Fruit fly (Drosophila melanogaster) whole organism, embryonic: Measurements from ENCODE around the gene sicily.

Experiments
- Asciz ChIP-seq: fragments of 200-800 bp; sonication (Bioruptor generic); optimal IDR thresholded peaks from 2 replicates; lab custom pipeline; 2017; ENCODE audit warnings: missing biosample characterization, mild to moderate bottlenecking, missing genetic modification characterization, missing genetic modification reagents
- B-H2 ChIP-seq: fragments of 200-800 bp; sonication (Bioruptor generic); optimal IDR thresholded peaks from 2 replicates; lab custom pipeline; 2018; ENCODE audit warnings: missing biosample characterization, mild to moderate bottlenecking, missing genetic modification characterization
- BtbVII ChIP-seq: fragments of 200-800 bp; sonication (Bioruptor generic); optimal IDR thresholded peaks from 3 replicates; lab custom pipeline; 2017; ENCODE audit warnings: missing biosample characterization, mild to moderate bottlenecking, missing genetic modification characterization
- CG10209 ChIP-seq: fragments of 200-800 bp; sonication (Bioruptor generic); optimal IDR thresholded peaks from 3 replicates; lab custom pipeline; 2017; ENCODE audit warnings: missing biosample characterization, mild to moderate bottlenecking, missing genetic modification characterization, missing genetic modification reagents
- CG11398 ChIP-seq: fragments of 200-800 bp; sonication (Bioruptor generic); optimal IDR thresholded peaks from 2 replicates; lab custom pipeline; 2016; ENCODE audit warnings: missing biosample characterization, missing genetic modification characterization
- CG12299 ChIP-seq: fragments of 200-800 bp; sonication (Bioruptor generic); optimal IDR thresholded peaks from 2 replicates; lab custom pipeline; 2018; ENCODE audit warnings: missing biosample characterization, mild to moderate bottlenecking, missing genetic modification characterization
- CG12659 ChIP-seq: fragments of 200-800 bp; sonication (Bioruptor generic); optimal IDR thresholded peaks from 3 replicates; lab custom pipeline; 2017; ENCODE audit warnings: mild to moderate bottlenecking, missing biosample characterization, missing genetic modification reagents, missing genetic modification characterization
- CG13287 ChIP-seq: fragments of 200-800 bp; sonication (Bioruptor generic); IDR thresholded peaks from 2 replicates; pipeline ENCODE4 v1.3.6; 2022; ENCODE audit warnings: missing biosample characterization, missing genetic modification characterization; ENCODE audit not compliant: partially characterized antibody
- CG13624 ChIP-seq: fragments of 200-800 bp; sonication (Bioruptor generic); optimal IDR thresholded peaks from 2 replicates; lab custom pipeline; 2016; ENCODE audit warnings: missing biosample characterization, missing genetic modification characterization
- CG1647 ChIP-seq: fragments of 200-800 bp; sonication (Bioruptor generic); optimal IDR thresholded peaks from 3 replicates; lab custom pipeline; 2016; ENCODE audit warnings: missing biosample characterization, missing genetic modification characterization
- CG16815 ChIP-seq: fragments of 200-800 bp; sonication (Bioruptor generic); optimal IDR thresholded peaks from 3 replicates; lab custom pipeline; 2017; ENCODE audit warnings: missing biosample characterization, mild to moderate bottlenecking, missing genetic modification characterization
- CG17359 ChIP-seq: fragments of 200-800 bp; sonication (Bioruptor generic); optimal IDR thresholded peaks from 3 replicates; lab custom pipeline; 2018; ENCODE audit warnings: missing biosample characterization, mild to moderate bottlenecking, missing genetic modification characterization, moderate library complexity
- CG17802 ChIP-seq: fragments of 200-800 bp; sonication (Bioruptor generic); optimal IDR thresholded peaks from 2 replicates; lab custom pipeline; 2018; ENCODE audit warnings: missing biosample characterization, mild to moderate bottlenecking, missing genetic modification characterization, moderate library complexity
- CG17829 ChIP-seq: fragments of 200-800 bp; optimal IDR thresholded peaks from 2 replicates; lab custom pipeline; 2019; ENCODE audit warnings: missing biosample characterization, mild to moderate bottlenecking, missing genetic modification characterization, moderate library complexity
- CG2120 ChIP-seq: fragments of 200-800 bp; sonication (Bioruptor generic); optimal IDR thresholded peaks from 3 replicates; lab custom pipeline; 2016; ENCODE audit warnings: missing biosample characterization, missing genetic modification characterization
- CG30020 ChIP-seq: fragments of 200-800 bp; optimal IDR thresholded peaks from 2 replicates; lab custom pipeline; 2019; ENCODE audit warnings: missing biosample characterization, mild to moderate bottlenecking, missing genetic modification characterization, moderate library complexity
- CG31388 ChIP-seq: fragments of 200-800 bp; sonication (Bioruptor generic); optimal IDR thresholded peaks from 2 replicates; lab custom pipeline; 2016; ENCODE audit warnings: missing biosample characterization, missing genetic modification characterization
- CG3847 ChIP-seq: fragments of 200-800 bp; sonication (Bioruptor generic); IDR thresholded peaks from 2 replicates; pipeline ENCODE4 v1.3.6; 2022; ENCODE audit warnings: missing biosample characterization, missing genetic modification characterization
- CG4282 ChIP-seq: fragments of 200-800 bp; sonication (Bioruptor generic); optimal IDR thresholded peaks from 2 replicates; lab custom pipeline; 2016; ENCODE audit warnings: missing biosample characterization, missing genetic modification characterization
- CG4360 ChIP-seq: fragments of 200-800 bp; sonication (Bioruptor generic); IDR thresholded peaks from 2 replicates; pipeline ENCODE4 v1.3.6; 2022; ENCODE audit warnings: missing biosample characterization, missing genetic modification characterization
- CG5180 ChIP-seq: fragments of 200-800 bp; sonication (Bioruptor generic); optimal IDR thresholded peaks from 3 replicates; lab custom pipeline; 2017; ENCODE audit warnings: missing biosample characterization, missing genetic modification characterization, mild to moderate bottlenecking, moderate library complexity, missing genetic modification reagents
- CG8281 ChIP-seq: fragments of 200-800 bp; sonication (Bioruptor generic); optimal IDR thresholded peaks from 2 replicates; lab custom pipeline; 2018; ENCODE audit warnings: missing biosample characterization, mild to moderate bottlenecking, missing genetic modification characterization, moderate library complexity
- CG8359 ChIP-seq: fragments of 200-800 bp; sonication (Bioruptor generic); optimal IDR thresholded peaks from 2 replicates; lab custom pipeline; 2017; ENCODE audit warnings: missing biosample characterization, mild to moderate bottlenecking, missing genetic modification characterization, borderline replicate concordance
- CG9797 ChIP-seq: fragments of 200-800 bp; sonication (Bioruptor generic); optimal IDR thresholded peaks from 3 replicates; lab custom pipeline; 2018; ENCODE audit warnings: missing biosample characterization, mild to moderate bottlenecking, missing genetic modification characterization
- CG9932 ChIP-seq: fragments of 200-800 bp; sonication (Bioruptor generic); IDR thresholded peaks from 2 replicates; pipeline ENCODE4 v1.3.6; 2022; ENCODE audit warnings: missing biosample characterization, missing genetic modification characterization
- Camta ChIP-seq: fragments of 200-800 bp; sonication (Bioruptor generic); optimal IDR thresholded peaks from 2 replicates; lab custom pipeline; 2016; ENCODE audit warnings: missing biosample characterization, missing genetic modification characterization
- Chrac-16 ChIP-seq: fragments of 200-800 bp; sonication (Bioruptor generic); optimal IDR thresholded peaks from 3 replicates; lab custom pipeline; 2016; ENCODE audit warnings: missing biosample characterization, missing genetic modification characterization
- Dbx ChIP-seq: fragments of 200-800 bp; sonication (Bioruptor generic); IDR thresholded peaks from 3 replicates; pipeline ENCODE4 v1.3.6; 2022; ENCODE audit warnings: missing biosample characterization, missing genetic modification characterization
- Hsf ChIP-seq: fragments of 200-800 bp; sonication (Bioruptor generic); optimal IDR thresholded peaks from 3 replicates; lab custom pipeline; 2016; ENCODE audit warnings: missing biosample characterization, missing genetic modification characterization
- Neu2 ChIP-seq: fragments of 200-800 bp; sonication (Bioruptor generic); optimal IDR thresholded peaks from 3 replicates; lab custom pipeline; 2016; ENCODE audit warnings: missing biosample characterization, missing genetic modification characterization, borderline replicate concordance
- Nf-YA ChIP-seq: fragments of 200-800 bp; sonication (Bioruptor generic); IDR thresholded peaks from 2 replicates; pipeline ENCODE4 v1.3.6; 2022; ENCODE audit warnings: missing biosample characterization, missing genetic modification characterization
- PHDP ChIP-seq: fragments of 200-800 bp; sonication (Bioruptor generic); optimal IDR thresholded peaks from 3 replicates; lab custom pipeline; 2018; ENCODE audit warnings: missing biosample characterization, mild to moderate bottlenecking, missing genetic modification characterization, moderate library complexity
- Poxn ChIP-seq: fragments of 200-800 bp; sonication (Bioruptor generic); IDR thresholded peaks from 2 replicates; pipeline ENCODE4 v1.3.6; 2022; ENCODE audit warnings: missing biosample characterization, missing genetic modification characterization
- Rfx ChIP-seq: fragments of 200-800 bp; sonication (Bioruptor generic); IDR thresholded peaks from 2 replicates; pipeline ENCODE4 v1.3.6; 2022; ENCODE audit warnings: missing biosample characterization, missing genetic modification characterization
- Rx ChIP-seq: fragments of 200-800 bp; sonication (Bioruptor generic); IDR thresholded peaks from 2 replicates; pipeline ENCODE4 v1.3.6; 2022; ENCODE audit warnings: missing biosample characterization, missing genetic modification characterization
- Scr ChIP-seq: fragments of 200-800 bp; sonication (Bioruptor generic); IDR thresholded peaks from 2 replicates; pipeline ENCODE4 v1.3.6; 2022; ENCODE audit warnings: missing biosample characterization, missing genetic modification characterization; ENCODE audit not compliant: partially characterized antibody
- Vsx1 ChIP-seq: fragments of 200-800 bp; sonication (Bioruptor generic); optimal IDR thresholded peaks from 2 replicates; lab custom pipeline; 2017; ENCODE audit warnings: missing biosample characterization, mild to moderate bottlenecking, missing genetic modification characterization, missing genetic modification reagents
- ab ChIP-seq: fragments of 200-800 bp; sonication (Bioruptor generic); optimal IDR thresholded peaks from 2 replicates; lab custom pipeline; 2016; ENCODE audit warnings: missing biosample characterization, missing genetic modification characterization
- bbx ChIP-seq: fragments of 200-800 bp; sonication (Bioruptor generic); IDR thresholded peaks from 2 replicates; pipeline ENCODE4 v1.3.6; 2022; ENCODE audit warnings: missing biosample characterization, missing genetic modification characterization; ENCODE audit not compliant: partially characterized antibody
- cwo ChIP-seq: fragments of 200-800 bp; sonication (Bioruptor generic); optimal IDR thresholded peaks from 3 replicates; lab custom pipeline; 2017; ENCODE audit warnings: missing biosample characterization, missing genetic modification characterization, mild to moderate bottlenecking, moderate library complexity, missing genetic modification reagents
- gsb ChIP-seq: fragments of 200-800 bp; sonication (Bioruptor generic); IDR thresholded peaks from 2 replicates; pipeline ENCODE4 v1.3.6; 2022; ENCODE audit warnings: missing biosample characterization, missing genetic modification characterization
- ham ChIP-seq: fragments of 200-800 bp; sonication (Bioruptor generic); IDR thresholded peaks from 2 replicates; pipeline ENCODE4 v1.3.6; 2022; ENCODE audit warnings: missing biosample characterization, missing genetic modification characterization
- hb ChIP-seq: fragments of 200-800 bp; sonication (Bioruptor generic); IDR thresholded peaks from 3 replicates; pipeline ENCODE4 v1.3.6; 2022; ENCODE audit warnings: missing biosample characterization, missing genetic modification characterization; ENCODE audit not compliant: partially characterized antibody
- inv ChIP-seq: fragments of 200-800 bp; sonication (Bioruptor generic); IDR thresholded peaks from 2 replicates; pipeline ENCODE4 v1.3.6; 2022; ENCODE audit warnings: missing biosample characterization, missing genetic modification characterization; ENCODE audit not compliant: partially characterized antibody
- nom ChIP-seq: fragments of 200-800 bp; sonication (Bioruptor generic); optimal IDR thresholded peaks from 2 replicates; lab custom pipeline; 2017; ENCODE audit warnings: missing biosample characterization, missing genetic modification characterization, mild to moderate bottlenecking, moderate library complexity, missing genetic modification reagents
- ttk ChIP-seq: fragments of 200-800 bp; sonication (Bioruptor generic); IDR thresholded peaks from 2 replicates; pipeline ENCODE4 v2.1.2; 2022; ENCODE audit warnings: missing biosample characterization, missing genetic modification characterization
- wdn ChIP-seq: fragments of 200-800 bp; sonication (Bioruptor generic); IDR thresholded peaks from 2 replicates; pipeline ENCODE4 v1.3.6; 2022; ENCODE audit warnings: missing biosample characterization, missing genetic modification characterization
- zen ChIP-seq: fragments of 200-800 bp; sonication (Bioruptor generic); optimal IDR thresholded peaks from 3 replicates; lab custom pipeline; 2018; ENCODE audit warnings: missing biosample characterization, mild to moderate bottlenecking, missing genetic modification characterization, moderate library complexity
- zf30C ChIP-seq: fragments of 200-800 bp; sonication (Bioruptor generic); optimal IDR thresholded peaks from 3 replicates; lab custom pipeline; 2018; ENCODE audit warnings: missing biosample characterization, mild to moderate bottlenecking, missing genetic modification characterization

Gene sicily

DNA sequence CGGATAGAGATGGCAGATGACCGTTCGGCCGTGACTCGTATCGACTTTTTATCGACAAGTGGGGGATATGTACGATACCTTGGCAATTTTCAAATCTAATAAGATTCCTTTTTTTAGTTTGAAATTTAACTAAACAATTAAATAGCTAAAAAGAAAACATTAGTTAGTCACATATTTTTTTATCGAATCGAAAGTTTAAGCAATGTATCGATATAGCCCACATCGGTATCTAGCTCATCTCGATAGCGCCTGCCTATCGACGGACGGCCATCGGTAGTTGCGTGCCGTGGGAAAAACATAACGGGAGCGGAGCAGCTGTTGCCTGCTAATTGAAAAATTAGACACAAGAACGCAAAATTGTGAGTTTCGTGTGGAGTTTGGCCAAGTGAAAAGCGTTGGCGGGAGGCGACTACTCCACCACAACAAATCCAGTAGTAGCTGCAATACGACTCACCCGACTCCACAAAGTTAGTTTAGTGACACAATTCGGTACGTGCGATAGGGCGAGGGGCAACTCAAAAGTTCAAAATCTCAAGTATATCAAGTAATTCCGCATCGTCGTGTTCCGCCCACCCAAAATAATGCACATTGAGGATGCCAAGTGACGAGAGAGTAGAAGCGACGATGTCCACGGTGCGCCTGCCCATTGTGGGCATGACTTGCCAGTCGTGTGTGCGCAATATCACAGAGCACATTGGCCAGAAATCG is 36.6 kb upstream of the sicily start, which contains the start of the genes CG10347 and ATP7 (continued):
- TF ChIP-seq CG13624 (GFP tag; lab: Kevin White, UChicago) (peak; percentile 27), Rx (no peak), CG8281 (no peak), Scr (GFP tag; lab: Robert Waterston, UW) (peak; percentile 94), CG4360 (no peak), PHDP (tag; lab: Kevin White, UChicago) (peak; percentile 4), CG30020 (peak; percentile 42), CG13287 (GFP tag; lab: Robert Waterston, UW) (peak; percentile 96), CG12299 (tag; lab: Kevin White, UChicago) (peak; percentile 34), zen (no peak), Poxn (no peak), Neu2 (GFP tag; lab: Kevin White, UChicago) (no peak), ham (no peak), CG17359 (tag; lab: Kevin White, UChicago) (no peak), CG8359 (no peak), ab (GFP tag; lab: Kevin White, UChicago) (no peak), CG12659 (GFP tag; lab: Kevin White, UChicago) (peak; percentile 59), CG17829 (tag; lab: Kevin White, UChicago) (peak; percentile 41), Vsx1 (GFP tag; lab: Kevin White, UChicago) (peak; percentile 20), B-H2 (GFP tag; lab: Kevin White, UChicago) (peak; percentile 38), CG11398 (GFP tag; lab: Kevin White, UChicago) (no peak), Asciz (GFP tag; lab: Kevin White, UChicago) (no peak), CG16815 (no peak), bbx (GFP tag; lab: Robert Waterston, UW) (peak; percentile 84), CG3847 (GFP tag; lab: Robert Waterston, UW) (no peak), Camta (GFP tag; lab: Kevin White, UChicago) (no peak), gsb (GFP tag; lab: Robert Waterston, UW) (no peak), zf30C (no peak), wdn (GFP tag; lab: Robert Waterston, UW) (no peak), CG9932 (GFP tag; lab: Robert Waterston, UW) (peak; percentile 45), Dbx (GFP tag; lab: Robert Waterston, UW) (0 out of 3 replicates have a peak, but pooled peaks have one; percentile 13), CG4282 (GFP tag; lab: Kevin White, UChicago) (no peak), inv (GFP tag; lab: Robert Waterston, UW) (peak; percentile 86), hb (GFP tag; lab: Robert Waterston, UW) (peak; percentile 80), Chrac-16 (GFP tag; lab: Kevin White, UChicago) (no peak), CG5180 (GFP tag; lab: Kevin White, UChicago) (no peak), Nf-YA (no peak), cwo (no peak), CG1647 (no peak), CG9797 (GFP tag; lab: Kevin White, UChicago) (peak; percentile 23), CG31388 (no peak), ttk (GFP tag; lab: Robert Waterston, UW) (no peak), CG2120 (GFP tag; lab: Kevin White, UChicago) (peak; percentile 62), CG17802 (no peak), CG10209 (GFP tag; lab: Kevin White, UChicago) (no peak), BtbVII (no peak), Hsf (GFP tag; lab: Kevin White, UChicago) (peak; percentile 39), Rfx (peak; percentile 21; the same call in 1 of the 2 replicates), nom (GFP tag; lab: Kevin White, UChicago) (peak; percentile 47)
